Fruit fly (Drosophila melanogaster) whole organism, pupa: Measurements from ENCODE around the gene CG31286.
A peak's percentile ranks its signal among the peaks of the same experiment; 100 is the strongest.

Source experiments
- CG10348 ChIP-seq: fragments of 200-800 bp; sonication (Bioruptor generic); IDR thresholded peaks from 2 replicates; pipeline ENCODE4 v1.3.6; 2022; ENCODE audit warnings: missing biosample characterization, missing genetic modification characterization
- CG12605 ChIP-seq: fragments of 200-800 bp; sonication (Bioruptor generic); IDR thresholded peaks from 2 replicates; pipeline ENCODE4 v1.3.6; 2022; ENCODE audit warnings: missing biosample characterization, missing genetic modification characterization
- CG13204 ChIP-seq: fragments of 200-800 bp; sonication (Bioruptor generic); optimal IDR thresholded peaks from 2 replicates; lab custom pipeline; 2018; ENCODE audit warnings: missing biosample characterization, mild to moderate bottlenecking, missing genetic modification characterization, moderate library complexity
- CG14655 ChIP-seq: fragments of 200-800 bp; sonication (Bioruptor generic); optimal IDR thresholded peaks from 3 replicates; lab custom pipeline; 2017; ENCODE audit warnings: mild to moderate bottlenecking, missing biosample characterization, missing genetic modification reagents, missing genetic modification characterization
- CG15710 ChIP-seq: fragments of 200-800 bp; sonication (Bioruptor generic); optimal IDR thresholded peaks from 2 replicates; lab custom pipeline; 2018; ENCODE audit warnings: missing biosample characterization, mild to moderate bottlenecking, missing genetic modification characterization, moderate library complexity
- CG17806 ChIP-seq: fragments of 200-800 bp; sonication (Bioruptor generic); optimal IDR thresholded peaks from 2 replicates; lab custom pipeline; 2018; ENCODE audit warnings: missing biosample characterization, mild to moderate bottlenecking, missing genetic modification characterization, moderate library complexity
- CG32121 ChIP-seq: fragments of 200-800 bp; sonication (Bioruptor generic); IDR thresholded peaks from 2 replicates; pipeline ENCODE4 v1.3.6; 2022; ENCODE audit warnings: missing biosample characterization, missing genetic modification characterization
- CG34367 ChIP-seq: fragments of 200-800 bp; sonication (Bioruptor generic); optimal IDR thresholded peaks from 2 replicates; lab custom pipeline; 2018; ENCODE audit warnings: missing biosample characterization, mild to moderate bottlenecking, missing genetic modification characterization
- CG4496 ChIP-seq: fragments of 200-800 bp; sonication (Bioruptor generic); IDR thresholded peaks from 3 replicates; pipeline ENCODE4 v1.3.6; 2022; ENCODE audit warnings: missing biosample characterization, missing genetic modification characterization
- CG8159 ChIP-seq: fragments of 200-800 bp; sonication (Bioruptor generic); optimal IDR thresholded peaks from 3 replicates; lab custom pipeline; 2018; ENCODE audit warnings: missing biosample characterization, mild to moderate bottlenecking, missing genetic modification characterization, moderate library complexity
- CG8301 ChIP-seq: fragments of 200-800 bp; sonication (Bioruptor generic); optimal IDR thresholded peaks from 2 replicates; lab custom pipeline; 2018; ENCODE audit warnings: missing biosample characterization, mild to moderate bottlenecking, missing genetic modification characterization
- CG9948 ChIP-seq: fragments of 200-800 bp; sonication (Bioruptor generic); optimal IDR thresholded peaks from 2 replicates; lab custom pipeline; 2018; ENCODE audit warnings: missing biosample characterization, mild to moderate bottlenecking, missing genetic modification characterization, moderate library complexity
- D1 ChIP-seq: fragments of 200-800 bp; sonication (Bioruptor generic); optimal IDR thresholded peaks from 2 replicates; lab custom pipeline; 2018; ENCODE audit warnings: missing biosample characterization, mild to moderate bottlenecking, missing genetic modification characterization, moderate library complexity
- EcR ChIP-seq: fragments of 200-800 bp; sonication (Bioruptor generic); optimal IDR thresholded peaks from 3 replicates; lab custom pipeline; 2019; ENCODE audit warnings: missing biosample characterization, missing genetic modification characterization, mild to moderate bottlenecking, moderate library complexity, missing genetic modification reagents
- Ets98B ChIP-seq: fragments of 200-800 bp; sonication (Bioruptor generic); IDR thresholded peaks from 2 replicates; pipeline ENCODE4 v1.3.6; 2022; ENCODE audit warnings: missing biosample characterization, missing genetic modification characterization
- Pif1A ChIP-seq: fragments of 200-800 bp; sonication (Bioruptor generic); optimal IDR thresholded peaks from 3 replicates; lab custom pipeline; 2016; ENCODE audit warnings: missing biosample characterization, missing genetic modification characterization
- Pif1B ChIP-seq: fragments of 200-800 bp; sonication (Bioruptor generic); optimal IDR thresholded peaks from 3 replicates; lab custom pipeline; 2016; ENCODE audit warnings: missing biosample characterization, missing genetic modification characterization
- Snoo ChIP-seq: fragments of 200-800 bp; sonication (Bioruptor generic); optimal IDR thresholded peaks from 3 replicates; lab custom pipeline; 2017; ENCODE audit warnings: missing biosample characterization, mild to moderate bottlenecking, missing genetic modification characterization, inconsistent platforms
- fd96Ca ChIP-seq: fragments of 200-800 bp; sonication (Bioruptor generic); IDR thresholded peaks from 3 replicates; pipeline ENCODE4 v1.3.6; 2022; ENCODE audit warnings: missing biosample characterization, missing genetic modification characterization
- gl ChIP-seq: fragments of 200-800 bp; sonication (Bioruptor generic); optimal IDR thresholded peaks from 2 replicates; lab custom pipeline; 2018; ENCODE audit warnings: missing biosample characterization, mild to moderate bottlenecking, missing genetic modification characterization

CG31286 gene

DNA sequence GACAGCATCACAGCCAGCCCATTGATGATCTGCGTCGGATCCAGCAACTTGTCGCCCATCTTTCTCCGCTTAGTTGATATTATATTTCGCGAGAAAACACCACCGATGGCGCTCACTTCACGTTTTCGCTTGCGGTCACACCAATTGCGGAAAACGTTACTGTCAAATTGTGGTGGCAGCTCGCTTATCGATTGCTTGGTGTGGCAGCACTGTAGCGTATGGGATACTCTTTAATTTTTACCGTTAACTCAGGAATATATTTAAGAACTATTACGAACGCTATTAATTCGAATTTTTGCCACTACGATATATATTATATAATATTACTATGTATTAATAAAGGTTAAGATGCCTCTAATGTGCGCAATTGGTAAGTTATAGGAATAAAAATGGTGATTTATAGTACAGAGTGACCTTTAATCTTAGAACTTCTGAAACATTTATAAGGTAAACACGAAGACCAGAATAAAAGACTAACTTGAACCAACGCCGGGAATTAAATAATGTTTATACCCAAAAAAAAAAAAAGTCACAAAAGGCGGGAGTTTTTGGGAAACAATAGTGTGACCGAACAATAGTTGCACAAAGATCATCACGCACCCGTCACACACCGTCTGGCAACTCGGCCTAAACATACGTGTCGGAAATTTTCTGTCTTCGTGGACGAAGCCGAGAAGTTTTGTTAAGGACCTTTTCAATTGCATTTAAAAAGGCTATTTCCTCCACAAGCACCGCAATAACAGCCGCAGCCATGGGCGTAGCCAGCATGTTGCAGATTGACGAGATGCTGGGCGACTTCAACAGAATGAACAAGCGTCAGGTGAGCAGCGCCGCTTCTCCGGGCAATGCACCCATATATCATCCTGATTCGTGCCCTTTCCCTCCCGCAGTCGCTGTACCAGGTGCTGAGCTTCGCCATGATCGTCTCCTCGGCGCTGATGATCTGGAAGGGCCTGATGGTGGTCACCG is 16.5 kb downstream of the CG31286 start, which contains the start of the genes CG1307 and twr:
TSS of gene CG1307 (minus strand) at position 165 of the 969 bp plus-strand sequence.
TSS of gene twr (plus strand) at position 605 of the 969 bp plus-strand sequence.
- TF ChIP-seq CG12605 (GFP tag; lab: Robert Waterston, UW) (peak; percentile 50; the same call in 1 of the 2 replicates), CG4496 (GFP tag; lab: Robert Waterston, UW) (0 out of 3 replicates have a peak, but pooled peaks have one; percentile 25), Snoo (no peak), CG15710 (tag; lab: Kevin White, UChicago) (no peak), CG17806 (tag; lab: Kevin White, UChicago) (no peak), CG9948 (tag; lab: Kevin White, UChicago) (peak; percentile 4), EcR (GFP tag; lab: Kevin White, UChicago) (peak; percentile 84), gl (tag; lab: Kevin White, UChicago) (no peak)

DNA sequence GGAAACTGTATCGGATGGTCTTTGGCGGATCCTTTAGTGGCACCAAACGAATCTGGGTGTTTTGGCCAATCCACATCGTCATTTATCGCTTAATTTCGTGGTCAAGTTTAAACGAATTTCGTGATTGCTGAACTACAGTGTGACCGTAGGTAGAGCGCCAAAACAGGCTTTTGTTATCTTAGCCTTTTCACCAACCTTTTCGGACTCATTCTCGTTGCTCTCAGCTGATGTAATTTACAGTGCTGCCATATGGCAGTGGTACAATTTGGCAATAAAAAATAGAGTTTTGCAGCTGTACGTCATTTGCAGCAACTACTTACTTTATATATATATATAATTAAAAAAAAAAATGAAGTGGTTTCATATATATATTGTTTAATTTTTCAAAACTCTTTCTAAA is 18.9 kb downstream of the CG31286 start, which contains the start of gene agt:
TSS of gene agt (minus strand) at position 160 of the 400 bp plus-strand sequence.
- TF ChIP-seq gl (tag; lab: Kevin White, UChicago): no peak
- TF ChIP-seq CG4496 (GFP tag; lab: Robert Waterston, UW): 0 out of 3 replicates have a peak, but pooled peaks have one; percentile 20

DNA sequence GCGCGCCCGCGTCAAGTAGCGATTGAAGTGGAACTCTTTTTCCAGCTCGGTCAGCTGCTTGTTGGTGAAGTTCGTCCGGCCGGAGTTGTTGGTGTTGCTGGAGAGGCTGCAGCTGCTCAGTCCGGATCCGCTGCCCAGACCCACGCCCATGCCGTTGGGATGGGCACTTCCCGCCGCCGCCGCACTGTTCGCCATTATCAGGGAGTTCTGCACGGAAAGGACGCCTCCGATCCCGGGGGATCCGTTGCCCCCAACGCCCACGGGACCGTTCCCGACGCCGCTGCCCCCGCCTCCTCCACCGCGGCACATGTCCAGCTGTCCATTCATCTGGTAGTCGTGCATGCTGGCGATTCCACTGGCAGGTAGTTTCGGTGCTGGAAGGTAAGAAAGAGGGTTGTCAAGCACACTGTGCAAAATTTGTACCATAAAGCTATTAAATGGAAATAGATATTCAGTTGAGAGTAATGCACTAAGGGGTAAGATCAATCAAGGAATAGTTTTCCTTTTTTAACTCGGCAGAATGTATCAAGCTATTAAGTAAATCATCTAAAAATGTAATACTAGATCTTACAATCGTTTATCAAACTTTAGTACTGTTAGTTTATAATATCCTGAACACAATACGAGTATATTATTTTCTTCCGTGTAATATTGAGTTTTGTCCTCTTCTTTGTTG is 21.7 kb downstream of the CG31286 start:
- TF ChIP-seq CG9948 (tag; lab: Kevin White, UChicago) (no peak), CG13204 (no peak), Pif1B (GFP tag; lab: Kevin White, UChicago) (no peak), gl (tag; lab: Kevin White, UChicago) (no peak), CG34367 (tag; lab: Kevin White, UChicago) (no peak)
- TF ChIP-seq, all 21 proteins: peak for 0

DNA sequence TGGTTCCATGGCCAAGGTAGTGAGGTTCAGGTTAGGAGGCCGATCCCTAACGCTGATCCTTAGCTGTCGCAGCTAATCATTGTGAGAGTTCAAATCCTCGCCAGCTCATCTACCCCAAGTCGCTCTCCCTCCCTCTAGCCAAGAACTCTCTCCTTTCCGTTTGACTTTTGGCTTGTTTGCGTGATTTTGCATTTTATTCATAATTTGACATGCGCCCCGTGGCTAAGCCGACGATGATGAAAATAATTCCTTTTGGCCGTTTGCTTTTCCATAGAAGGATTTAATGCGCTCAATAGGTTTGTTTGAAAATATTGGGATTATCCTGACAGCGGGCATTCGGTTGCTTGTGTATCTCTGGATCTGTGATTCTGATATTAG is 22.2 kb downstream of the CG31286 start:
- TF ChIP-seq CG15710 (tag; lab: Kevin White, UChicago) (no peak), Snoo (no peak), Ets98B (GFP tag; lab: Robert Waterston, UW) (no peak), CG9948 (tag; lab: Kevin White, UChicago) (no peak), CG12605 (GFP tag; lab: Robert Waterston, UW) (no peak), CG8159 (no peak), Pif1A (no peak)
- TF ChIP-seq, all 21 proteins: peak for 0

DNA sequence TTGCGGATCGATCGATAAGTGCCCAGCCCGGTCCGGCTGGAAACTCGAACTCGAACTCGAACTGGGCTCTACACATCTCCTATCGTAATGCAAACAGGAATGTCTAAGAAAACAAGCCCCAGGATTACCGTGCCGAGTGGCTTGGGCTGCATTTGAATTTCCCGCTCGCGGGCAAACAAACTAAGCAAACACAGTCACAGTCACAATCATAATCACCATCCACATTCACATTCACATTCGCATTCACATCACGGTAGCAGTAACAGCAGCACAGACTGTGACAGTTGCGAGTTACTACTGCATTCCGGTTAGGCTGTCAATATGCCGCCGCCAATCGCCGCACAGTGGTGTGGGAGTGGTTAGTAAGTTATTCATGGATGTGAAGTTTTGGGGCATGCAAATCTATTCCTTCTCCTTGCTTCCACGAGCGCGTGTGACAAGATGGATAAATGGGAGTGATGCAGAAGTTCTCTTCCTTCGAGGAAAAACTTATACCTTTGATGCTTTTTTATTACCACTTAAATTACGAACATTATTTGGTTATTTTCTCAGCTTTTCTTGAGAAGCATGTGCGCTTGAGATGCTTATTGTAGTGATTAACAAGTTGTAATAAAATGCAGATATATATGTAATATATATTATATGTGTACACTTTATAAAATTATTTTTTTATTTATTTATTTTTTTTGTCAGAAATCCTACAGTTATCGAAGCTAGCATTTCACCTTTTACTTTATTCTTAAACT is 23.5 kb downstream of the CG31286 start:
- TF ChIP-seq CG8301 (no peak), CG14655 (GFP tag; lab: Kevin White, UChicago) (peak; percentile 50), CG9948 (tag; lab: Kevin White, UChicago) (peak; percentile 11), CG8159 (peak; percentile 19), CG4496 (GFP tag; lab: Robert Waterston, UW) (peak; percentile 76), Pif1A (no peak), fd96Ca (GFP tag; lab: Robert Waterston, UW) (peak; percentile 51; the same call in 2 of the 3 replicates)
- TF ChIP-seq, all 21 proteins: peak for 5

DNA sequence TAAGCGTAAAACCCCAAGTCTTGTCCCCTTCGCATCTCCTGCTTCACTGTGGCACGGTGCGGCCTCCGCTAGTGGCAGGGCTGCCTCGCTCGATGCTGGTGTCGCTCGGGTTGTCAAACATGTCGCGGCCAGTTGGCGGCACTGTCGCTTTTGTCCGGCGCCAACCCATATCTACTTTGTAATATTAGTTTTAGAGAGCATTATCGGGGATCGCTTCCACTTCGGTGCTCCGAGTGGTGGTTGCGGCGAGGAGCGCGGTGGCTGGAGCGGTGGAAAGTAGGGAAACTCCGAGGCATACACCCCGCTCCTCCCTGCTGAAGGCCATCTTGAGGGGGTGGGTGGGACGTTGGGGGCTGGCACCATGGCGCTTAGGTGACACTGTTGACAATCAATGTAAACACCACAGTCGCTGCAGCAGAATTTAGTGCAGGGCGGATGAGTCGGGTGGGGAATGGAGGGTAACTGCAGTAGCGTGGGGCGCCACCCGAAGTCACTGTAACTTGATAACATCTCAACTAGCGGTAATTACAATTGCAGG is 24.2 kb downstream of the CG31286 start:
- TF ChIP-seq Ets98B (GFP tag; lab: Robert Waterston, UW): no peak
- no peak for TF ChIP-seq CG10348 (GFP tag; lab: Robert Waterston, UW)
- TF ChIP-seq CG14655 (GFP tag; lab: Kevin White, UChicago): no peak
- TF ChIP-seq Pif1A: no peak
- TF ChIP-seq D1 (tag; lab: Kevin White, UChicago): no peak
- peak; percentile 50; the same call in 1 of the 3 replicates for TF ChIP-seq fd96Ca (GFP tag; lab: Robert Waterston, UW)

DNA sequence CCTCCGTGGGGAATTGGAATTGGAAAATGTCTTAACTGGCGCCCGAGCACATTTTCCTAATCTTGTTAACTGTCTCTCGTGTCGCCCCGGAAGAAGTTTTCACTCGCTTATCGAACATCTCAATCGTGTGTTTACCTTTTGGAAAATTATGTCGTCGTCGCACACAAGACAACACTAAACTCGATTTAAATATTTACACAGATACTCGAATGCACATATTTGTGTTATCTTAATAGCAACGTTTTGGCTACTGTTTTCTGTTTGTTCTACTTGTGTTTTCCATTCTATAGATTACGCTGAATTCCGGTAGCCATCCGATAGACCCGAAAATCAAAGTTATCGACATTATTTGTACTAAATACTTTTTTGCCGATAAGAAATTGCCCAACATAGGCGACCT is 26.2 kb downstream of the CG31286 start:
- TF ChIP-seq CG32121 (no peak), CG17806 (tag; lab: Kevin White, UChicago) (no peak), CG9948 (tag; lab: Kevin White, UChicago) (no peak), Ets98B (GFP tag; lab: Robert Waterston, UW) (no peak)
